Fruit fly (Drosophila melanogaster) whole organism, embryonic: ENCODE data around the gene CG14036.
A peak's percentile ranks its signal among the peaks of the same experiment; 100 is the strongest.

Experiments used
- Atf-2 ChIP-seq: fragments of 200-800 bp; sonication (Bioruptor generic); optimal IDR thresholded peaks from 2 replicates; lab custom pipeline; 2016; ENCODE audit warnings: missing biosample characterization, missing genetic modification characterization
- C15 ChIP-seq: fragments of 200-800 bp; sonication (Bioruptor generic); IDR thresholded peaks from 3 replicates; pipeline ENCODE4 v1.3.6; 2022; ENCODE audit warnings: missing biosample characterization, missing genetic modification characterization
- CG10147 ChIP-seq: fragments of 200-800 bp; sonication (Bioruptor generic); optimal IDR thresholded peaks from 2 replicates; lab custom pipeline; 2019; ENCODE audit warnings: missing biosample characterization, mild to moderate bottlenecking, missing genetic modification characterization, moderate library complexity
- CG1024 ChIP-seq: fragments of 200-800 bp; sonication (Bioruptor generic); IDR thresholded peaks from 2 replicates; pipeline ENCODE4 v1.3.6; 2022; ENCODE audit warnings: missing biosample characterization, missing genetic modification characterization
- CG10431 ChIP-seq: fragments of 200-800 bp; sonication (Bioruptor generic); optimal IDR thresholded peaks from 3 replicates; lab custom pipeline; 2018; ENCODE audit warnings: missing biosample characterization, mild to moderate bottlenecking, missing genetic modification characterization
- CG10462 ChIP-seq: fragments of 200-800 bp; sonication (Bioruptor generic); optimal IDR thresholded peaks from 2 replicates; lab custom pipeline; 2016; ENCODE audit warnings: missing biosample characterization, missing genetic modification characterization
- CG10565 ChIP-seq: fragments of 200-800 bp; sonication (Bioruptor generic); optimal IDR thresholded peaks from 3 replicates; lab custom pipeline; 2016; ENCODE audit warnings: missing biosample characterization, mild to moderate bottlenecking, missing genetic modification characterization
- CG11247 ChIP-seq: fragments of 200-800 bp; sonication (Bioruptor generic); IDR thresholded peaks from 2 replicates; pipeline ENCODE4 v1.3.6; 2022; ENCODE audit warnings: missing biosample characterization, missing genetic modification characterization
- CG12071 ChIP-seq: fragments of 200-800 bp; sonication (Bioruptor generic); optimal IDR thresholded peaks from 3 replicates; lab custom pipeline; 2018; ENCODE audit warnings: missing biosample characterization, mild to moderate bottlenecking, missing genetic modification characterization
- CG12769 ChIP-seq: fragments of 200-800 bp; sonication (Bioruptor generic); optimal IDR thresholded peaks from 2 replicates; lab custom pipeline; 2019; ENCODE audit warnings: missing biosample characterization, mild to moderate bottlenecking, missing genetic modification characterization, moderate library complexity
- CG16779 ChIP-seq: fragments of 200-800 bp; sonication (Bioruptor generic); IDR thresholded peaks from 2 replicates; pipeline ENCODE4 v1.3.6; 2022; ENCODE audit warnings: missing biosample characterization, missing genetic modification characterization
- CG18476 ChIP-seq: fragments of 200-800 bp; sonication (Bioruptor generic); optimal IDR thresholded peaks from 2 replicates; lab custom pipeline; 2016; ENCODE audit warnings: missing biosample characterization, mild to moderate bottlenecking, missing genetic modification characterization
- CG18764 ChIP-seq: fragments of 200-800 bp; sonication (Bioruptor generic); optimal IDR thresholded peaks from 3 replicates; lab custom pipeline; 2016; ENCODE audit warnings: missing biosample characterization, missing genetic modification characterization
- CG2116 ChIP-seq: fragments of 200-800 bp; sonication (Bioruptor generic); optimal IDR thresholded peaks from 3 replicates; lab custom pipeline; 2018; ENCODE audit warnings: missing biosample characterization, mild to moderate bottlenecking, missing genetic modification characterization
- CG2712 ChIP-seq: fragments of 200-800 bp; optimal IDR thresholded peaks from 3 replicates; lab custom pipeline; 2019; ENCODE audit warnings: missing biosample characterization, mild to moderate bottlenecking, missing genetic modification characterization, moderate library complexity
- CG3065 ChIP-seq: fragments of 200-800 bp; sonication (Bioruptor generic); optimal IDR thresholded peaks from 2 replicates; lab custom pipeline; 2016; ENCODE audit warnings: missing biosample characterization, missing genetic modification characterization
- CG31224 ChIP-seq: fragments of 200-800 bp; sonication (Bioruptor generic); IDR thresholded peaks from 2 replicates; pipeline ENCODE4 v1.3.6; 2022; ENCODE audit warnings: missing biosample characterization, missing genetic modification characterization
- CG31388 ChIP-seq: fragments of 200-800 bp; sonication (Bioruptor generic); optimal IDR thresholded peaks from 2 replicates; lab custom pipeline; 2016; ENCODE audit warnings: missing biosample characterization, missing genetic modification characterization
- CG34224 ChIP-seq: fragments of 200-800 bp; sonication (Bioruptor generic); IDR thresholded peaks from 3 replicates; pipeline ENCODE4 v1.3.6; 2022; ENCODE audit warnings: missing biosample characterization, missing genetic modification characterization; ENCODE audit not compliant: partially characterized antibody
- CG3726 ChIP-seq: fragments of 200-800 bp; sonication (Bioruptor generic); IDR thresholded peaks from 3 replicates; pipeline ENCODE4, ENCODE4 v1.3.6; 2022; ENCODE audit warnings: missing biosample characterization, missing genetic modification characterization
- CG5245 ChIP-seq: fragments of 200-800 bp; sonication (Bioruptor generic); optimal IDR thresholded peaks from 3 replicates; lab custom pipeline; 2016; ENCODE audit warnings: missing biosample characterization, missing genetic modification characterization
- CG6272 ChIP-seq: fragments of 200-800 bp; sonication (Bioruptor generic); IDR thresholded peaks from 2 replicates; pipeline ENCODE4 v1.3.6; 2022; ENCODE audit warnings: missing biosample characterization, missing genetic modification characterization
- CG6654 ChIP-seq: fragments of 200-800 bp; sonication (Bioruptor generic); optimal IDR thresholded peaks from 2 replicates; lab custom pipeline; 2017; ENCODE audit warnings: missing biosample characterization, mild to moderate bottlenecking, missing genetic modification characterization
- CG7372 ChIP-seq: fragments of 200-800 bp; sonication (Bioruptor generic); IDR thresholded peaks from 2 replicates; pipeline ENCODE4 v1.3.6; 2022; ENCODE audit warnings: missing biosample characterization, missing genetic modification characterization
- CG8478 ChIP-seq: fragments of >200 bp; optimal IDR thresholded peaks from 2 replicates; lab custom pipeline; 2018
- D19A ChIP-seq: fragments of 200-800 bp; optimal IDR thresholded peaks from 3 replicates; lab custom pipeline; 2019; ENCODE audit warnings: missing biosample characterization, mild to moderate bottlenecking, missing genetic modification characterization, moderate library complexity
- D19B ChIP-seq: fragments of 200-800 bp; sonication (Bioruptor generic); optimal IDR thresholded peaks from 2 replicates; lab custom pipeline; 2017; ENCODE audit warnings: missing biosample characterization, mild to moderate bottlenecking, missing genetic modification characterization
- Dref ChIP-seq: fragments of 200-800 bp; sonication (Bioruptor generic); IDR thresholded peaks from 2 replicates; pipeline ENCODE4 v1.3.6; 2022; ENCODE audit warnings: missing biosample characterization, missing genetic modification characterization
- HHEX ChIP-seq: fragments of 200-800 bp; sonication (Bioruptor generic); optimal IDR thresholded peaks from 3 replicates; lab custom pipeline; 2017; ENCODE audit warnings: missing biosample characterization, mild to moderate bottlenecking, missing genetic modification characterization, missing genetic modification reagents
- HLH3B ChIP-seq: fragments of 200-800 bp; sonication (Bioruptor generic); IDR thresholded peaks from 2 replicates; pipeline ENCODE4 v1.3.6; 2022; ENCODE audit warnings: missing biosample characterization, missing genetic modification characterization
- HLH54F ChIP-seq: fragments of 200-800 bp; sonication (Bioruptor generic); optimal IDR thresholded peaks from 3 replicates; lab custom pipeline; 2016; ENCODE audit warnings: missing biosample characterization, missing genetic modification characterization
- MESR4 ChIP-seq: fragments of 200-800 bp; sonication (Bioruptor generic); optimal IDR thresholded peaks from 2 replicates; lab custom pipeline; 2018; ENCODE audit warnings: missing biosample characterization, mild to moderate bottlenecking, missing genetic modification characterization, moderate library complexity
- Myb ChIP-seq: fragments of 200-800 bp; sonication (Bioruptor generic); optimal IDR thresholded peaks from 2 replicates; lab custom pipeline; 2016; ENCODE audit warnings: missing biosample characterization, missing genetic modification characterization
- Opbp ChIP-seq: fragments of 200-800 bp; sonication (Bioruptor generic); IDR thresholded peaks from 3 replicates; pipeline ENCODE4 v1.3.6; 2022; ENCODE audit warnings: missing biosample characterization, missing genetic modification characterization; ENCODE audit not compliant: partially characterized antibody
- Side ChIP-seq: fragments of 200-800 bp; sonication (Bioruptor generic); optimal IDR thresholded peaks from 2 replicates; lab custom pipeline; 2016; ENCODE audit warnings: missing biosample characterization, missing genetic modification characterization
- aop ChIP-seq: fragments of 200-800 bp; sonication (Bioruptor generic); IDR thresholded peaks from 2 replicates; pipeline ENCODE4 v1.3.6; 2022; ENCODE audit warnings: missing biosample characterization, missing genetic modification characterization
- ash1 ChIP-seq: fragments of 200-800 bp; sonication (Bioruptor generic); optimal IDR thresholded peaks from 2 replicates; lab custom pipeline; 2018; ENCODE audit warnings: missing biosample characterization, mild to moderate bottlenecking, missing genetic modification characterization
- btn ChIP-seq: fragments of 200-800 bp; sonication (Bioruptor generic); optimal IDR thresholded peaks from 2 replicates; lab custom pipeline; 2016; ENCODE audit warnings: missing biosample characterization, missing genetic modification characterization
- cato ChIP-seq: fragments of 200-800 bp; sonication (Bioruptor generic); optimal IDR thresholded peaks from 2 replicates; lab custom pipeline; 2016; ENCODE audit warnings: missing biosample characterization, missing genetic modification characterization, borderline replicate concordance
- chm ChIP-seq: fragments of 200-800 bp; sonication (Bioruptor generic); IDR thresholded peaks from 2 replicates; pipeline ENCODE4 v1.3.6; 2022; ENCODE audit warnings: missing biosample characterization, missing genetic modification characterization
- corto ChIP-seq: fragments of 200-800 bp; sonication (Bioruptor generic); optimal IDR thresholded peaks from 2 replicates; lab custom pipeline; 2016; ENCODE audit warnings: missing biosample characterization, mild to moderate bottlenecking, missing genetic modification characterization, moderate library complexity
- croc ChIP-seq: fragments of 200-800 bp; sonication (Bioruptor generic); conservative IDR thresholded peaks from 3 replicates; pipeline ENCODE4 v1.3.6; 2022; ENCODE audit warnings: missing biosample characterization, missing genetic modification characterization
- da ChIP-seq: fragments of 200-800 bp; sonication (Bioruptor generic); optimal IDR thresholded peaks from 2 replicates; lab custom pipeline; 2016; ENCODE audit warnings: missing biosample characterization, missing genetic modification characterization
- danr ChIP-seq: fragments of 200-800 bp; sonication (Bioruptor generic); IDR thresholded peaks from 2 replicates; pipeline ENCODE4 v1.3.6; 2022; ENCODE audit warnings: missing biosample characterization, missing genetic modification characterization
- dati ChIP-seq: fragments of 200-800 bp; sonication (Bioruptor generic); IDR thresholded peaks from 2 replicates; pipeline ENCODE4 v1.3.6; 2022; ENCODE audit warnings: missing biosample characterization, missing genetic modification characterization
- dimm ChIP-seq: fragments of 200-800 bp; sonication (Bioruptor generic); IDR thresholded peaks from 2 replicates; pipeline ENCODE4 v1.3.6; 2022; ENCODE audit warnings: missing biosample characterization, missing genetic modification characterization
- fu2 ChIP-seq: fragments of 200-800 bp; sonication (Bioruptor generic); optimal IDR thresholded peaks from 2 replicates; lab custom pipeline; 2016; ENCODE audit warnings: missing biosample characterization, missing genetic modification characterization
- insv ChIP-seq, 2 experiments: fragments of 200-800 bp; sonication (Bioruptor generic); optimal IDR thresholded peaks; 3 replicates each; lab custom pipeline; 2016 to 2018; ENCODE audit warnings: missing biosample characterization in 2 of 2, missing genetic modification characterization in 2 of 2
- sens-2 ChIP-seq: fragments of 200-800 bp; sonication (Bioruptor generic); IDR thresholded peaks from 2 replicates; pipeline ENCODE4 v1.3.6; 2022; ENCODE audit warnings: missing biosample characterization, missing genetic modification characterization
- slou ChIP-seq: fragments of 200-800 bp; sonication (Bioruptor generic); optimal IDR thresholded peaks from 3 replicates; lab custom pipeline; 2016; ENCODE audit warnings: missing biosample characterization, missing genetic modification characterization
- slp2 ChIP-seq: fragments of 200-800 bp; sonication (Bioruptor generic); optimal IDR thresholded peaks from 2 replicates; lab custom pipeline; 2016; ENCODE audit warnings: missing biosample characterization, missing genetic modification characterization
- ttk ChIP-seq: fragments of 200-800 bp; sonication (Bioruptor generic); IDR thresholded peaks from 2 replicates; pipeline ENCODE4 v2.1.2; 2022; ENCODE audit warnings: missing biosample characterization, missing genetic modification characterization
- zf30C ChIP-seq: fragments of 200-800 bp; sonication (Bioruptor generic); optimal IDR thresholded peaks from 3 replicates; lab custom pipeline; 2018; ENCODE audit warnings: missing biosample characterization, mild to moderate bottlenecking, missing genetic modification characterization

CG14036 gene

DNA sequence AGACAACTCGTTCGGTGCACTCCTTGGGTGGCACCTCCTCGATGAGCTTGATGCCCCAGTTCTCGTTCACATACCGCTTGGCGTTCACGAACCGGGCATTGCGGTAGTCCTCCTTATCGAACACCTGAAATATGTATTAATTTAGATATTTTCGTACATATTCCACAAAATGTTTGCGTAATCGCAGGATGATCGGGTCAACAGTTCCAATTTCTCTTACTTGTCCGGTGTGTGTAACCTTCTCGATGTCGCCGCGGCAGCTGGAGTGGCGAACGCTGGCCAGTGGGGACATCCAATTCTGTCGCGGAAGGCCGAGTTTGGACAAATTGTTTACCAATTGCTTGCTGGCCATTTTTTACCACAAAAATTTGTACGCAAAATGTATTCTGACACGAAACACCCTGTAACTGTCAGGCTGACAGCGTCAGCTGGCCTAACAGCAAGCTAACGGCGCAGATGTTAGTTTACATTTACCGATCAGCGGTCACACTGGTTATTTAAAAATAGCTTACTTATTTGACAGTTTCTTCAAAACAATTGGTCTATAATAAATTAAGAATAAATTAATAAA lies 45.1 kb upstream of the CG14036 start, which contains the start of gene ND-13A:
TSS of gene ND-13A (minus strand) at position 499 of the 571 bp plus-strand sequence.
- TF ChIP-seq CG5245 (GFP tag; lab: Kevin White, UChicago) (no peak), CG8478 (no peak), D19A (tag; lab: Kevin White, UChicago) (no peak), Opbp (GFP tag; lab: Robert Waterston, UW) (no peak), HLH3B (GFP tag; lab: Robert Waterston, UW) (no peak), C15 (GFP tag; lab: Robert Waterston, UW) (no peak), CG7372 (GFP tag; lab: Robert Waterston, UW) (no peak), CG10147 (no peak), CG12071 (no peak), Myb (GFP tag; lab: Kevin White, UChicago) (peak; percentile 18), btn (no peak), CG11247 (GFP tag; lab: Robert Waterston, UW) (no peak), CG6654 (GFP tag; lab: Kevin White, UChicago) (no peak), CG18476 (no peak), CG1024 (GFP tag; lab: Robert Waterston, UW) (no peak), MESR4 (GFP tag; lab: Kevin White, UChicago) (peak; percentile 83), fu2 (GFP tag; lab: Kevin White, UChicago) (no peak), CG31224 (no peak), D19B (no peak), corto (GFP tag; lab: Kevin White, UChicago) (no peak), da (GFP tag; lab: Kevin White, UChicago) (no peak), Side (GFP tag; lab: Kevin White, UChicago) (no peak), CG31388 (GFP tag; lab: Kevin White, UChicago) (no peak), dati (no peak), cato (no peak), CG10565 (no peak), CG10431 (GFP tag; lab: Kevin White, UChicago) (no peak), danr (GFP tag; lab: Robert Waterston, UW) (no peak), sens-2 (GFP tag; lab: Robert Waterston, UW) (no peak), CG2116 (GFP tag; lab: Kevin White, UChicago) (no peak), ash1 (GFP tag; lab: Kevin White, UChicago) (no peak), Dref (GFP tag; lab: Robert Waterston, UW) (no peak), ttk (GFP tag; lab: Robert Waterston, UW) (no peak), CG18764 (GFP tag; lab: Kevin White, UChicago) (no peak), Atf-2 (GFP tag; lab: Kevin White, UChicago) (no peak), CG10462 (GFP tag; lab: Kevin White, UChicago) (peak; percentile 11), CG3726 (GFP tag; lab: Robert Waterston, UW) (no peak), CG2712 (tag; lab: Kevin White, UChicago) (no peak), chm (no peak), insv (GFP tag; optimal IDR thresholded peaks at IDR 0.05; lab: Kevin White, UChicago) (no peak), slp2 (GFP tag; lab: Kevin White, UChicago) (no peak), CG34224 (GFP tag; lab: Robert Waterston, UW) (no peak), CG16779 (GFP tag; lab: Robert Waterston, UW) (no peak), CG6272 (GFP tag; lab: Robert Waterston, UW) (no peak), croc (GFP tag; lab: Robert Waterston, UW) (no peak), CG3065 (GFP tag; lab: Kevin White, UChicago) (no peak), HLH54F (GFP tag; lab: Kevin White, UChicago) (no peak), dimm (GFP tag; lab: Robert Waterston, UW) (no peak), aop (GFP tag; lab: Robert Waterston, UW) (no peak), slou (GFP tag; lab: Kevin White, UChicago) (no peak), HHEX (GFP tag; lab: Kevin White, UChicago) (no peak), CG12769 (tag; lab: Kevin White, UChicago) (no peak), zf30C (GFP tag; lab: Kevin White, UChicago) (no peak)
